Worm (Caenorhabditis elegans) whole organism, L3 larva: ENCODE data around the gene T07G12.4.

Experiments used
- ceh-9 ChIP-seq: sonication (generic microtip); optimal IDR thresholded peaks from 2 replicates; lab custom pipeline; 2018; ENCODE audit warnings: missing biosample characterization, missing genetic modification characterization
- daf-12 ChIP-seq: fragments of 150-350 bp; optimal IDR thresholded peaks from 2 replicates; lab custom pipeline; 2014; ENCODE audit warnings: missing biosample characterization, missing genetic modification reagents, missing genetic modification characterization
- elt-2 ChIP-seq: sonication (generic microtip); optimal IDR thresholded peaks from 2 replicates; lab custom pipeline; 2016; ENCODE audit warnings: missing genetic modification reagents, mild to moderate bottlenecking, missing genetic modification characterization, missing compliant biosample characterization
- elt-3 ChIP-seq, 3 experiments: fragments of 150-350 bp in 1 of 3; sonication (generic microtip) in 2 of 3; optimal IDR thresholded peaks; 2 replicates in 2 of 3; 4 replicates in 1 of 3; lab custom pipeline; 2014 to 2017; ENCODE audit warnings: missing biosample characterization in 3 of 3, missing genetic modification characterization in 3 of 3
- fkh-10 ChIP-seq: sonication (generic microtip); optimal IDR thresholded peaks from 2 replicates; lab custom pipeline; 2017; ENCODE audit warnings: missing biosample characterization, missing genetic modification reagents, missing genetic modification characterization
- fkh-2 ChIP-seq: fragments of 150-350 bp; optimal IDR thresholded peaks from 2 replicates; lab custom pipeline; 2014; ENCODE audit warnings: missing biosample characterization, missing genetic modification reagents, missing genetic modification characterization
- jun-1 ChIP-seq: fragments of 150-350 bp; optimal IDR thresholded peaks from 2 replicates; lab custom pipeline; 2014; ENCODE audit warnings: missing biosample characterization, missing genetic modification reagents, missing genetic modification characterization
- lin-15B ChIP-seq: fragments of 150-350 bp; optimal IDR thresholded peaks from 2 replicates; lab custom pipeline; 2014; ENCODE audit warnings: missing biosample characterization, missing genetic modification characterization
- mdl-1 ChIP-seq: fragments of 150-350 bp; optimal IDR thresholded peaks from 2 replicates; lab custom pipeline; 2014; ENCODE audit warnings: missing biosample characterization, missing genetic modification characterization
- nhr-237 ChIP-seq: fragments of 150-350 bp; optimal IDR thresholded peaks from 2 replicates; lab custom pipeline; 2014; ENCODE audit warnings: missing biosample characterization, missing genetic modification characterization
- nhr-77 ChIP-seq: fragments of 150-350 bp; optimal IDR thresholded peaks from 2 replicates; lab custom pipeline; 2014; ENCODE audit warnings: missing biosample characterization, missing genetic modification characterization
- unc-62 ChIP-seq: fragments of 150-350 bp; sonication (generic microtip); optimal IDR thresholded peaks from 4 replicates; lab custom pipeline; 2014; ENCODE audit warnings: missing biosample characterization, missing genetic modification reagents, missing genetic modification characterization
- ztf-11 ChIP-seq: fragments of 150-350 bp; optimal IDR thresholded peaks from 2 replicates; lab custom pipeline; 2014; ENCODE audit warnings: missing biosample characterization, missing genetic modification characterization
- ztf-4 ChIP-seq: fragments of 150-350 bp; optimal IDR thresholded peaks from 2 replicates; lab custom pipeline; 2014; ENCODE audit warnings: missing biosample characterization, missing genetic modification characterization

ce11 chrIV:10489409-10489808, 49.1 kb downstream of the T07G12.4 start:
- TF ChIP-seq nhr-77 (no peak), mdl-1 (tag; lab: Kevin White, UChicago) (no peak), unc-62 (no peak), fkh-2 (no peak), ztf-4 (no peak), daf-12 (no peak), elt-3 (tag; optimal IDR thresholded peaks at IDR 0.05; lab: Kevin White, UChicago) (no peak), jun-1 (tag; lab: Kevin White, UChicago) (no peak), elt-2 (no peak), fkh-10 (no peak), ceh-9 (no peak), ztf-11 (tag; lab: Kevin White, UChicago) (no peak), lin-15B (no peak), nhr-237 (no peak)
